Worm (Caenorhabditis elegans): ENCODE results near the gene fbxa-69.
A peak's percentile ranks its signal among the peaks of the same experiment; 100 is the strongest.
"Not testable (repeated sequence)": the region's sequence is repeated elsewhere in the genome, so short reads cannot be mapped to it uniquely, and the experiment has no call there.

Gene fbxa-69

DNA sequence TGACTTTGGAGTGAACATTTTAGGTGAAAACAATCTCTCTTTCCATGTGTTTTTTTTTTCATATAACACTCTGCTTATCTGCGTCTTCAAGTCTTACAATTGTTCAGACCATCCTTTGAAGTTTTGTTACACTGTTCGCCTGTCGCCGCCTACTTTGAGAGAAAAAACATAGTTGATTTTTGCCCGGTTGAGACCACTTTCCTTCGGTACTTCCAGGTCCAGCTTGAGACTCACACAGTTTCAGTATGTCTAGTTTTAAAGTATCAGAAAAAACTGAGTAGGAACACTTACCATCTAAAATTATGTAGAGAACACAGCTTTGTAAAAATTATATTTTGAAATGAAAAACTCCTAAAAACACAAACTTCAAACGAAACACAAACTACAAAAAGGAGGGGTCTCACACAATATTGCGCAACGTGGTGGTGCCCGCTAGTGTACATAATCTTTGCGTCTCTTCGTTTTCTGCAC, at the start of gene fbxa-69, which contains the start of gene F54B8.4:
fbxa-69 (minus strand) TSS at position 10 of the 471 bp plus-strand sequence.
F54B8.4 (plus strand) TSS at position 421 of the 471 bp plus-strand sequence.
- TF ChIP-seq jun-1 (tag; optimal IDR thresholded peaks at IDR 0.05), result no peak
- no peak for TF ChIP-seq dve-1 (tag; optimal IDR thresholded peaks at IDR 0.05; ENCODE audit: insufficient read depth)
- peak; percentile 43 for TF ChIP-seq nhr-28 (tag; optimal IDR thresholded peaks at IDR 0.05)
- peak; percentile 71 for TF ChIP-seq zip-2 (tag; optimal IDR thresholded peaks at IDR 0.05)
- TF ChIP-seq mxl-3 (GFP tag; optimal IDR thresholded peaks at IDR 0.05), result peak; percentile 31
- peak; percentile 12; the same call in 1 of the 2 replicates for TF ChIP-seq dmd-6 (GFP tag; IDR thresholded peaks at IDR 0.05)
- peak; percentile 24 for TF ChIP-seq hlh-30 (tag; optimal IDR thresholded peaks at IDR 0.05; ENCODE audit: insufficient read depth)
- TF ChIP-seq aha-1 (tag), result peak; percentile 32
- TF ChIP-seq nhr-11 (tag; optimal IDR thresholded peaks at IDR 0.05), result no peak
- TF ChIP-seq madf-9 (GFP tag; conservative IDR thresholded peaks at IDR 0.05), result no peak

ce11 chrV:15863042-15863441, 47.3 kb upstream of the fbxa-69 start, which contains the start of gene srh-299:
Gene srh-299 (plus strand): TSS chrV:15863342.
- peak; percentile 46 for TF ChIP-seq aha-1 (tag)
- TF ChIP-seq Y5F2A.4 (GFP tag; optimal IDR thresholded peaks at IDR 0.05), result no peak

DNA sequence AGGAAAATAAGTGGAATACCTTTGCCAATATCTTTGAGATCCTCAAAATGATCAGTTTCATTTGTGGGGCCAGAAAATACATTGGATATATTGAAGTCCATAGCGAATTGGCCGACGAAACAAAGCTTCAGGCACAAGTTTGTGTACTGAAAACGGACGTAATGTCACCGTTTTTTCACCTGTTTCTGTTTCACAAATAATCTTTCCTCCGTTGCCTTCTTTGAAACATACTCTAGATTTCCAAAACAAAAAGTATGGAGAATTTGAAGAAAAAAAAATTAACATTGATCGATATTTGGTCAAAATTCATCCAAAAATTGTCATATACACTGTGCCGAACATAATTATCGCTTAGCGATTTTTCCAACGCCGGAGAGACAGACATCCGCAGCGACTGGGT, 46.8 kb upstream of the fbxa-69 start, which contains the start of gene srz-12:
srz-12 (minus strand) TSS at position 101 of the 400 bp plus-strand sequence.
- no peak for TF ChIP-seq nhr-77 (tag; optimal IDR thresholded peaks at IDR 0.05)
- TF ChIP-seq hmg-1.1 (GFP tag; IDR thresholded peaks at IDR 0.05), result no peak
- no peak for TF ChIP-seq tra-1 (GFP tag; IDR thresholded peaks at IDR 0.05)
- no peak for TF ChIP-seq lim-7 (GFP tag; IDR thresholded peaks at IDR 0.05)
- TF ChIP-seq lin-13 (GFP tag; optimal IDR thresholded peaks at IDR 0.05), result no peak
- no peak for TF ChIP-seq F26F4.8 (GFP tag; conservative IDR thresholded peaks at IDR 0.05)

ce11 chrV:15858292-15858691, 42.5 kb upstream of the fbxa-69 start, which contains the start of gene srh-148:
Gene srh-148 (minus strand): TSS chrV:15858392.
- TF ChIP-seq jun-1 (tag; optimal IDR thresholded peaks at IDR 0.05) (no peak), rbr-2 (tag; optimal IDR thresholded peaks at IDR 0.05) (no peak), ceh-28 (tag; optimal IDR thresholded peaks at IDR 0.05) (no peak), snpc-1.2 (GFP tag; IDR thresholded peaks at IDR 0.05) (no peak), hmg-1.1 (GFP tag; IDR thresholded peaks at IDR 0.05) (no peak), F44E2.7 (GFP tag; IDR thresholded peaks at IDR 0.05) (no peak), daf-16 (GFP tag; optimal IDR thresholded peaks at IDR 0.05) (no peak), daf-16 (tag; optimal IDR thresholded peaks at IDR 0.05) (no peak), nhr-10 (tag; optimal IDR thresholded peaks at IDR 0.05) (no peak), egl-27 (tag; optimal IDR thresholded peaks at IDR 0.05) (no peak), mdt-29 (GFP tag; IDR thresholded peaks at IDR 0.05) (no peak), F26F4.8 (GFP tag; conservative IDR thresholded peaks at IDR 0.05) (no peak), duxl-1 (tag; optimal IDR thresholded peaks at IDR 0.05; ENCODE audit: poor library complexity) (no peak)

ce11 chrV:15850276-15850811, 34.6 kb upstream of the fbxa-69 start, which contains the start of gene srh-147:
Gene srh-147 (minus strand): TSS chrV:15850326.
- TF ChIP-seq unc-62 (GFP tag; optimal IDR thresholded peaks at IDR 0.05 in 1 of 2), result peak in 1 of 2 experiments; percentile 48
- not testable (repeated sequence) for TF ChIP-seq unc-62 (tag; optimal IDR thresholded peaks at IDR 0.05)

- TF ChIP-seq fos-1 (tag; optimal IDR thresholded peaks at IDR 0.05), result no peak
- peak; percentile 51 for TF ChIP-seq aha-1 (tag)
Observed at ce11 chrV:15841095-15841494, 25.3 kb upstream of the fbxa-69 start, which contains the start of gene srh-149. Gene srh-149 (minus strand): TSS chrV:15841195.
